Fruit fly (Drosophila melanogaster): ENCODE data around the gene CG11585.

The CG11585 gene

dm6 chrX:14237873-14238394 is 48.6 kb downstream of the CG11585 start, which contains the start of the genes Fbxl4 and Dus2 (continued):
- peak; percentile 93 for TF ChIP-seq CG8924 (tag; optimal IDR thresholded peaks at IDR 0.05)
- TF ChIP-seq sna (GFP tag; IDR thresholded peaks at IDR 0.05; ENCODE audit: partially characterized antibody) = no peak
- TF ChIP-seq CG6175 (GFP tag; IDR thresholded peaks at IDR 0.05) = peak; percentile 79
- TF ChIP-seq CG16779 (GFP tag; IDR thresholded peaks at IDR 0.05) = peak; percentile 91
- no peak; the same call in 1 of the 2 replicates for TF ChIP-seq ato (GFP tag; IDR thresholded peaks at IDR 0.05; ENCODE audit: partially characterized antibody)
- peak; percentile 81 for TF ChIP-seq org-1 (GFP tag; optimal IDR thresholded peaks at IDR 0.05)
- peak; percentile 95 for TF ChIP-seq CG11456 (GFP tag; IDR thresholded peaks at IDR 0.05)
- TF ChIP-seq CG10274 (GFP tag; optimal IDR thresholded peaks at IDR 0.05) = peak; percentile 77
- peak; percentile 94 for TF ChIP-seq Chrac-16 (GFP tag; optimal IDR thresholded peaks at IDR 0.05)
- TF ChIP-seq CG12942 (GFP tag; optimal IDR thresholded peaks at IDR 0.05) = peak; percentile 91
- peak; percentile 89 for TF ChIP-seq scrt (GFP tag; optimal IDR thresholded peaks at IDR 0.05)
- TF ChIP-seq chif (GFP tag; optimal IDR thresholded peaks at IDR 0.05) = peak; percentile 92 to 95
- TF ChIP-seq lola (GFP tag; optimal IDR thresholded peaks at IDR 0.05) = peak in 1 of 3 experiments; percentile 95
- TF ChIP-seq prd (optimal IDR thresholded peaks at IDR 0.05) = no peak
- peak; percentile 96 for TF ChIP-seq prd (GFP tag; IDR thresholded peaks at IDR 0.05)
- peak; percentile 89 for TF ChIP-seq Oli (tag; optimal IDR thresholded peaks at IDR 0.05)
- peak; percentile 75 for TF ChIP-seq CG6683 (GFP tag; optimal IDR thresholded peaks at IDR 0.05)
- peak; percentile 95 for TF ChIP-seq dysf (GFP tag; IDR thresholded peaks at IDR 0.05)
- TF ChIP-seq CG10209 (GFP tag; optimal IDR thresholded peaks at IDR 0.05) = peak; percentile 92
- no peak for TF ChIP-seq pita (GFP tag; optimal IDR thresholded peaks at IDR 0.05)
- peak; percentile 61; the same call in 1 of the 2 replicates for TF ChIP-seq E2f2 (GFP tag; IDR thresholded peaks at IDR 0.05)
- peak; percentile 49 for TF ChIP-seq fd64A (GFP tag; optimal IDR thresholded peaks at IDR 0.05)
- TF ChIP-seq Lhr (GFP tag; optimal IDR thresholded peaks at IDR 0.05) = peak; percentile 76
- peak; percentile 92 for TF ChIP-seq lab (GFP tag; optimal IDR thresholded peaks at IDR 0.05)
- TF ChIP-seq Xbp1 (GFP tag; optimal IDR thresholded peaks at IDR 0.05) = peak; percentile 96
- TF ChIP-seq Dip3 (GFP tag; optimal IDR thresholded peaks at IDR 0.05) = peak; percentile 90
- peak; percentile 91 for TF ChIP-seq ase (GFP tag; IDR thresholded peaks at IDR 0.05)
- TF ChIP-seq slbo (GFP tag; IDR thresholded peaks at IDR 0.05) = peak; percentile 96
- TF ChIP-seq ara (GFP tag; IDR thresholded peaks at IDR 0.05) = peak; percentile 92
- TF ChIP-seq Awh (GFP tag; IDR thresholded peaks at IDR 0.05) = peak; percentile 83
- peak; percentile 70 for TF ChIP-seq CG6654 (GFP tag; optimal IDR thresholded peaks at IDR 0.05)
- no peak for TF ChIP-seq cg (GFP tag; optimal IDR thresholded peaks at IDR 0.05)
- peak; percentile 87 for TF ChIP-seq CG1024 (GFP tag; IDR thresholded peaks at IDR 0.05)
- TF ChIP-seq HLH3B (GFP tag; IDR thresholded peaks at IDR 0.05) = peak; percentile 93
- peak; percentile 90 for TF ChIP-seq CG11247 (GFP tag; IDR thresholded peaks at IDR 0.05)
- TF ChIP-seq NC2α (GFP tag; optimal IDR thresholded peaks at IDR 0.05) = peak; percentile 63
- peak; percentile 74 for TF ChIP-seq trh (GFP tag; optimal IDR thresholded peaks at IDR 0.05)
- TF ChIP-seq CG12219 (GFP tag; optimal IDR thresholded peaks at IDR 0.05) = peak; percentile 83
- no peak for TF ChIP-seq CG8478 (optimal IDR thresholded peaks at IDR 0.05)
- peak; percentile 73 for TF ChIP-seq Doc2 (GFP tag; IDR thresholded peaks at IDR 0.05)
- peak; percentile 94 for TF ChIP-seq CG4404 (GFP tag; IDR thresholded peaks at IDR 0.05)
- TF ChIP-seq Six4 (GFP tag; optimal IDR thresholded peaks at IDR 0.05) = peak; percentile 90
- TF ChIP-seq al (GFP tag; IDR thresholded peaks at IDR 0.05) = peak; percentile 81
- peak; percentile 84 for TF ChIP-seq jing (GFP tag; optimal IDR thresholded peaks at IDR 0.05)
- TF ChIP-seq CG3281 (GFP tag; optimal IDR thresholded peaks at IDR 0.05) = peak; percentile 89
- TF ChIP-seq Bgb (GFP tag; IDR thresholded peaks at IDR 0.05; ENCODE audit: partially characterized antibody) = peak; percentile 58; the same call in 1 of the 2 replicates
- no peak for TF ChIP-seq pan (optimal IDR thresholded peaks at IDR 0.05)
- peak in 1 of 2 experiments; percentile 93 for TF ChIP-seq pan (GFP tag; optimal IDR thresholded peaks at IDR 0.05 in 1 of 2, IDR thresholded peaks at IDR 0.05 in 1 of 2)
- peak; percentile 48 for TF ChIP-seq Adf1 (GFP tag; IDR thresholded peaks at IDR 0.05)
- peak; percentile 92 for TF ChIP-seq CG1603 (tag; optimal IDR thresholded peaks at IDR 0.05)
- TF ChIP-seq Bdp1 (GFP tag; optimal IDR thresholded peaks at IDR 0.05) = peak; percentile 81
